Worm (Caenorhabditis elegans) whole organism, midembryonic: ENCODE results near the gene aat-8.
"Not testable (repeated sequence)": the region's sequence is repeated elsewhere in the genome, so short reads cannot be mapped to it uniquely, and the experiment has no call there.

Source experiments
- T22C8.4 ChIP-seq: fragments of 200-800 bp; sonication (Bioruptor generic); IDR thresholded peaks from 2 replicates; pipeline ENCODE4 v1.3.6; 2022; ENCODE audit warnings: missing genetic modification characterization, missing compliant biosample characterization
- cog-1 ChIP-seq: sonication (generic microtip); optimal IDR thresholded peaks from 2 replicates; lab custom pipeline; 2016; ENCODE audit warnings: missing genetic modification characterization, missing compliant biosample characterization
- flt-1 ChIP-seq: fragments of 200-800 bp; sonication (Bioruptor generic); IDR thresholded peaks from 2 replicates; pipeline ENCODE4 v1.3.6; 2022; ENCODE audit warnings: missing genetic modification characterization, missing compliant biosample characterization
- klf-2 ChIP-seq: fragments of 200-800 bp; sonication (Bioruptor generic); conservative IDR thresholded peaks from 2 replicates; pipeline ENCODE4 v1.3.6; 2022; ENCODE audit warnings: missing genetic modification reagents, missing genetic modification characterization, missing compliant biosample characterization
- med-1 ChIP-seq: sonication (generic microtip); optimal IDR thresholded peaks from 2 replicates; lab custom pipeline; 2017; ENCODE audit warnings: missing genetic modification characterization, mild to moderate bottlenecking, missing compliant biosample characterization, antibody characterized with exemption, missing genetic modification reagents; ENCODE audit not compliant: insufficient read depth
- ref-1 ChIP-seq: fragments of 200-800 bp; sonication (Bioruptor generic); conservative IDR thresholded peaks from 2 replicates; pipeline ENCODE4 v1.3.6; 2022; ENCODE audit warnings: missing genetic modification reagents, missing genetic modification characterization, missing compliant biosample characterization
- tab-1 ChIP-seq: fragments of 200-800 bp; sonication (Bioruptor generic); IDR thresholded peaks from 2 replicates; pipeline ENCODE4 v1.3.6; 2022; ENCODE audit warnings: missing genetic modification characterization, missing compliant biosample characterization
- ztf-23 ChIP-seq: fragments of 200-800 bp; sonication (Bioruptor generic); IDR thresholded peaks from 2 replicates; pipeline ENCODE4 v1.3.6; 2022; ENCODE audit warnings: missing genetic modification reagents, missing genetic modification characterization, missing compliant biosample characterization
- ztf-29 ChIP-seq: fragments of 200-800 bp; sonication (Bioruptor generic); IDR thresholded peaks from 2 replicates; pipeline ENCODE4 v1.3.6; 2022; ENCODE audit warnings: missing genetic modification reagents, missing genetic modification characterization, missing compliant biosample characterization

aat-8 gene

ce11 chrIV:3864944-3865343, at the start of gene aat-8:
Gene aat-8, minus strand, starts transcription at chrIV:3865044.
- TF ChIP-seq klf-2 (no peak), tab-1 (GFP tag; lab: Robert Waterston, UW) (no peak), T22C8.4 (GFP tag; lab: Robert Waterston, UW) (no peak), flt-1 (GFP tag; lab: Robert Waterston, UW) (no peak), cog-1 (tag; lab: Kevin White, UChicago) (no peak), ref-1 (GFP tag; lab: Robert Waterston, UW) (no peak), med-1 (GFP tag; lab: Kevin White, UChicago) (no peak), ztf-23 (GFP tag; lab: Robert Waterston, UW) (no peak), ztf-29 (GFP tag; lab: Robert Waterston, UW) (no peak)

ce11 chrIV:3914462-3914861, 49.6 kb upstream of the aat-8 start, which contains the start of gene F56D6.19:
Gene F56D6.19, plus strand, starts transcription at chrIV:3914762.
- TF ChIP-seq flt-1 (GFP tag; lab: Robert Waterston, UW) (no peak), cog-1 (tag; lab: Kevin White, UChicago) (no peak), ztf-29 (GFP tag; lab: Robert Waterston, UW) (no peak), med-1 (GFP tag; lab: Kevin White, UChicago) (no peak), tab-1 (GFP tag; lab: Robert Waterston, UW) (no peak), klf-2 (no peak), ref-1 (GFP tag; lab: Robert Waterston, UW) (no peak), ztf-23 (GFP tag; lab: Robert Waterston, UW) (no peak), T22C8.4 (GFP tag; lab: Robert Waterston, UW) (no peak)

- TF ChIP-seq ref-1 (GFP tag; lab: Robert Waterston, UW) (no peak), med-1 (GFP tag; lab: Kevin White, UChicago) (no peak), ztf-23 (GFP tag; lab: Robert Waterston, UW) (no peak), tab-1 (GFP tag; lab: Robert Waterston, UW) (no peak), klf-2 (no peak), cog-1 (tag; lab: Kevin White, UChicago) (no peak), ztf-29 (GFP tag; lab: Robert Waterston, UW) (no peak)
Observed at ce11 chrIV:3912598-3912997, 47.8 kb upstream of the aat-8 start, which contains the start of gene F56D6.20. Gene F56D6.20, plus strand, starts transcription at chrIV:3912898.

ce11 chrIV:3911848-3912247, 47.0 kb upstream of the aat-8 start, which contains the start of gene F56D6.18:
Gene F56D6.18, minus strand, starts transcription at chrIV:3911948.
- TF ChIP-seq med-1 (GFP tag; lab: Kevin White, UChicago); tab-1 (GFP tag; lab: Robert Waterston, UW); ref-1 (GFP tag; lab: Robert Waterston, UW): not testable (repeated sequence)

- TF ChIP-seq ref-1 (GFP tag; lab: Robert Waterston, UW) (no peak), med-1 (GFP tag; lab: Kevin White, UChicago) (no peak), cog-1 (tag; lab: Kevin White, UChicago) (no peak), flt-1 (GFP tag; lab: Robert Waterston, UW) (no peak), ztf-23 (GFP tag; lab: Robert Waterston, UW) (no peak), ztf-29 (GFP tag; lab: Robert Waterston, UW) (no peak), klf-2 (no peak)
Observed at ce11 chrIV:3909114-3909513, 44.3 kb upstream of the aat-8 start, which contains the start of gene F56D6.13. Gene F56D6.13, plus strand, starts transcription at chrIV:3909414.

ce11 chrIV:3907506-3908188, 42.8 kb upstream of the aat-8 start, which contains the start of the genes F56D6.22 and F56D6.12:
Gene F56D6.22, minus strand, starts transcription at chrIV:3907606.
Gene F56D6.12, plus strand, starts transcription at chrIV:3908138.
- TF ChIP-seq T22C8.4 (GFP tag; lab: Robert Waterston, UW) (no peak), cog-1 (tag; lab: Kevin White, UChicago) (no peak), med-1 (GFP tag; lab: Kevin White, UChicago) (no peak), ref-1 (GFP tag; lab: Robert Waterston, UW) (no peak), klf-2 (no peak), ztf-29 (GFP tag; lab: Robert Waterston, UW) (no peak), tab-1 (GFP tag; lab: Robert Waterston, UW) (no peak), ztf-23 (GFP tag; lab: Robert Waterston, UW) (no peak), flt-1 (GFP tag; lab: Robert Waterston, UW) (no peak)

- TF ChIP-seq ztf-29 (GFP tag; lab: Robert Waterston, UW) (no peak), tab-1 (GFP tag; lab: Robert Waterston, UW) (no peak), cog-1 (tag; lab: Kevin White, UChicago) (no peak), ztf-23 (GFP tag; lab: Robert Waterston, UW) (no peak), klf-2 (no peak), ref-1 (GFP tag; lab: Robert Waterston, UW) (no peak), T22C8.4 (GFP tag; lab: Robert Waterston, UW) (no peak), med-1 (GFP tag; lab: Kevin White, UChicago) (no peak), flt-1 (GFP tag; lab: Robert Waterston, UW) (no peak)
Observed at ce11 chrIV:3906393-3906792, 41.5 kb upstream of the aat-8 start, which contains the start of gene F56D6.11. Gene F56D6.11, minus strand, starts transcription at chrIV:3906493.

ce11 chrIV:3904620-3905019, 39.8 kb upstream of the aat-8 start, which contains the start of gene F56D6.21:
Gene F56D6.21, plus strand, starts transcription at chrIV:3904920.
- no peak for TF ChIP-seq klf-2
- TF ChIP-seq ztf-29 (GFP tag; lab: Robert Waterston, UW) = no peak
- TF ChIP-seq ztf-23 (GFP tag; lab: Robert Waterston, UW) = no peak
- no peak for TF ChIP-seq cog-1 (tag; lab: Kevin White, UChicago)
- no peak for TF ChIP-seq flt-1 (GFP tag; lab: Robert Waterston, UW)
- no peak for TF ChIP-seq ref-1 (GFP tag; lab: Robert Waterston, UW)
- no peak for TF ChIP-seq T22C8.4 (GFP tag; lab: Robert Waterston, UW)

ce11 chrIV:3902955-3903354, 38.1 kb upstream of the aat-8 start, which contains the start of gene F56D6.6:
Gene F56D6.6, plus strand, starts transcription at chrIV:3903255.
- TF ChIP-seq ztf-23 (GFP tag; lab: Robert Waterston, UW) (no peak), T22C8.4 (GFP tag; lab: Robert Waterston, UW) (no peak), med-1 (GFP tag; lab: Kevin White, UChicago) (no peak), flt-1 (GFP tag; lab: Robert Waterston, UW) (no peak), cog-1 (tag; lab: Kevin White, UChicago) (no peak), ztf-29 (GFP tag; lab: Robert Waterston, UW) (no peak), tab-1 (GFP tag; lab: Robert Waterston, UW) (no peak), ref-1 (GFP tag; lab: Robert Waterston, UW) (no peak), klf-2 (no peak)
